Fruit fly (Drosophila melanogaster) whole organism, embryonic: ENCODE measurements around the gene CG14694.

Experiments
- Ada2b ChIP-seq: fragments of 200-800 bp; sonication (Bioruptor generic); IDR thresholded peaks from 2 replicates; pipeline ENCODE4 v1.3.6; 2022; ENCODE audit warnings: missing biosample characterization, missing genetic modification characterization
- CG11695 ChIP-seq: fragments of 200-800 bp; sonication (Bioruptor generic); IDR thresholded peaks from 3 replicates; pipeline ENCODE4 v1.3.6; 2022; ENCODE audit warnings: missing biosample characterization, missing genetic modification characterization
- CG13287 ChIP-seq: fragments of 200-800 bp; sonication (Bioruptor generic); IDR thresholded peaks from 2 replicates; pipeline ENCODE4 v1.3.6; 2022; ENCODE audit warnings: missing biosample characterization, missing genetic modification characterization; ENCODE audit not compliant: partially characterized antibody
- CG13624 ChIP-seq: fragments of 200-800 bp; sonication (Bioruptor generic); optimal IDR thresholded peaks from 2 replicates; lab custom pipeline; 2016; ENCODE audit warnings: missing biosample characterization, missing genetic modification characterization
- CG14050 ChIP-seq: fragments of 200-800 bp; sonication (Bioruptor generic); IDR thresholded peaks from 3 replicates; pipeline ENCODE4 v1.3.6; 2022; ENCODE audit warnings: missing biosample characterization, missing genetic modification characterization
- CG15073 ChIP-seq: fragments of 200-800 bp; sonication (Bioruptor generic); optimal IDR thresholded peaks from 2 replicates; lab custom pipeline; 2016; ENCODE audit warnings: missing biosample characterization, missing genetic modification characterization
- CG2202 ChIP-seq: fragments of 200-800 bp; sonication (Bioruptor generic); optimal IDR thresholded peaks from 2 replicates; lab custom pipeline; 2018; ENCODE audit warnings: missing biosample characterization, mild to moderate bottlenecking, missing genetic modification characterization
- CG2875 ChIP-seq: fragments of 200-800 bp; sonication (Bioruptor generic); optimal IDR thresholded peaks from 2 replicates; lab custom pipeline; 2017; ENCODE audit warnings: missing biosample characterization, mild to moderate bottlenecking, missing genetic modification characterization, missing genetic modification reagents
- CG33213 ChIP-seq: fragments of 200-800 bp; sonication (Bioruptor generic); optimal IDR thresholded peaks from 3 replicates; lab custom pipeline; 2016; ENCODE audit warnings: missing biosample characterization, missing genetic modification characterization
- CG3407 ChIP-seq: fragments of 200-800 bp; sonication (Bioruptor generic); optimal IDR thresholded peaks from 2 replicates; lab custom pipeline; 2018; ENCODE audit warnings: missing biosample characterization, mild to moderate bottlenecking, missing genetic modification characterization
- CG34224 ChIP-seq: fragments of 200-800 bp; sonication (Bioruptor generic); IDR thresholded peaks from 3 replicates; pipeline ENCODE4 v1.3.6; 2022; ENCODE audit warnings: missing biosample characterization, missing genetic modification characterization; ENCODE audit not compliant: partially characterized antibody
- CG4328 ChIP-seq: fragments of 200-800 bp; sonication (Bioruptor generic); optimal IDR thresholded peaks from 3 replicates; lab custom pipeline; 2017; ENCODE audit warnings: missing biosample characterization, missing genetic modification reagents, missing genetic modification characterization
- CG6683 ChIP-seq: fragments of 200-800 bp; sonication (Bioruptor generic); optimal IDR thresholded peaks from 2 replicates; lab custom pipeline; 2017; ENCODE audit warnings: missing biosample characterization, mild to moderate bottlenecking, missing genetic modification characterization, missing genetic modification reagents
- CG6854 ChIP-seq: fragments of 200-800 bp; sonication (Bioruptor generic); optimal IDR thresholded peaks from 3 replicates; lab custom pipeline; 2017; ENCODE audit warnings: missing biosample characterization, mild to moderate bottlenecking, missing genetic modification characterization
- CG8478 ChIP-seq: fragments of >200 bp; optimal IDR thresholded peaks from 2 replicates; lab custom pipeline; 2018
- CG9215 ChIP-seq: fragments of 200-800 bp; sonication (Bioruptor generic); IDR thresholded peaks from 2 replicates; pipeline ENCODE4 v1.3.6; 2022; ENCODE audit warnings: missing biosample characterization, missing genetic modification characterization
- CG9437 ChIP-seq: fragments of 200-800 bp; sonication (Bioruptor generic); optimal IDR thresholded peaks from 2 replicates; lab custom pipeline; 2018; ENCODE audit warnings: missing biosample characterization, mild to moderate bottlenecking, missing genetic modification characterization
- CG9609 ChIP-seq: fragments of 200-800 bp; sonication (Bioruptor generic); optimal IDR thresholded peaks from 3 replicates; lab custom pipeline; 2016; ENCODE audit warnings: missing biosample characterization, missing genetic modification characterization
- CG9817 ChIP-seq: fragments of 200-800 bp; sonication (Bioruptor generic); optimal IDR thresholded peaks from 2 replicates; lab custom pipeline; 2018; ENCODE audit warnings: missing biosample characterization, mild to moderate bottlenecking, missing genetic modification characterization, moderate library complexity
- CTCF ChIP-seq: fragments of 200-800 bp; sonication (Bioruptor generic); optimal IDR thresholded peaks from 2 replicates; lab custom pipeline; 2017; ENCODE audit warnings: missing biosample characterization, mild to moderate bottlenecking, missing genetic modification characterization, moderate library complexity
- D19B ChIP-seq: fragments of 200-800 bp; sonication (Bioruptor generic); optimal IDR thresholded peaks from 2 replicates; lab custom pipeline; 2017; ENCODE audit warnings: missing biosample characterization, mild to moderate bottlenecking, missing genetic modification characterization
- Dip3 ChIP-seq: fragments of 200-800 bp; sonication (Bioruptor generic); optimal IDR thresholded peaks from 3 replicates; lab custom pipeline; 2016; ENCODE audit warnings: missing biosample characterization, missing genetic modification characterization
- Eip74EF ChIP-seq, 2 experiments: fragments of 200-800 bp in 1 of 2; fragments of >200 bp in 1 of 2; sonication (Bioruptor generic) in 1 of 2; optimal IDR thresholded peaks; 2 replicates each; lab custom pipeline; 2017 to 2019; ENCODE audit warnings: missing biosample characterization in 2 of 2, missing genetic modification characterization in 2 of 2, mild to moderate bottlenecking in 1 of 2, moderate library complexity in 1 of 2
- Elba2 ChIP-seq: fragments of 200-800 bp; sonication (Bioruptor generic); optimal IDR thresholded peaks from 3 replicates; lab custom pipeline; 2016; ENCODE audit warnings: missing biosample characterization, missing genetic modification characterization
- Ets65A ChIP-seq: fragments of 200-800 bp; sonication (Bioruptor generic); peaks from one replicate; lab custom pipeline; 2016; ENCODE audit warnings: missing biosample characterization, missing genetic modification characterization
- HLH4C ChIP-seq: fragments of 200-800 bp; sonication (Bioruptor generic); IDR thresholded peaks from 3 replicates; pipeline ENCODE4 v1.3.6; 2022; ENCODE audit warnings: missing biosample characterization, missing genetic modification characterization; ENCODE audit not compliant: partially characterized antibody
- Lhr ChIP-seq: fragments of 200-800 bp; sonication (Bioruptor generic); optimal IDR thresholded peaks from 3 replicates; lab custom pipeline; 2017; ENCODE audit warnings: mild to moderate bottlenecking, missing biosample characterization, missing genetic modification reagents, missing genetic modification characterization
- Mrtf ChIP-seq: fragments of 200-800 bp; sonication (Bioruptor generic); IDR thresholded peaks from 3 replicates; pipeline ENCODE4 v1.3.6; 2022; ENCODE audit warnings: missing biosample characterization, missing genetic modification characterization
- Poxn ChIP-seq: fragments of 200-800 bp; sonication (Bioruptor generic); IDR thresholded peaks from 2 replicates; pipeline ENCODE4 v1.3.6; 2022; ENCODE audit warnings: missing biosample characterization, missing genetic modification characterization
- Sry-δ ChIP-seq: fragments of 200-800 bp; sonication (Bioruptor generic); optimal IDR thresholded peaks from 2 replicates; lab custom pipeline; 2016; ENCODE audit warnings: missing biosample characterization, missing genetic modification characterization
- amos ChIP-seq: fragments of 200-800 bp; sonication (Bioruptor generic); IDR thresholded peaks from 2 replicates; pipeline ENCODE4 v1.3.6; 2022; ENCODE audit warnings: missing biosample characterization, missing genetic modification characterization; ENCODE audit not compliant: partially characterized antibody
- bab2 ChIP-seq: fragments of 200-800 bp; sonication (Bioruptor generic); optimal IDR thresholded peaks from 2 replicates; lab custom pipeline; 2016; ENCODE audit warnings: missing biosample characterization, missing genetic modification characterization
- cg ChIP-seq: fragments of 200-800 bp; sonication (Bioruptor generic); optimal IDR thresholded peaks from 3 replicates; lab custom pipeline; 2019; ENCODE audit warnings: missing biosample characterization, mild to moderate bottlenecking, missing genetic modification characterization, moderate library complexity
- chif ChIP-seq, 2 experiments: fragments of 200-800 bp; sonication (Bioruptor generic); optimal IDR thresholded peaks; 3 replicates each; lab custom pipeline; 2016; ENCODE audit warnings: missing biosample characterization in 2 of 2, missing genetic modification characterization in 2 of 2
- eyg ChIP-seq: fragments of 200-800 bp; sonication (Bioruptor generic); optimal IDR thresholded peaks from 3 replicates; lab custom pipeline; 2016; ENCODE audit warnings: missing biosample characterization, missing genetic modification characterization
- gcm ChIP-seq: fragments of 200-800 bp; sonication (Bioruptor generic); optimal IDR thresholded peaks from 2 replicates; lab custom pipeline; 2019; ENCODE audit warnings: missing biosample characterization, mild to moderate bottlenecking, missing genetic modification characterization, moderate library complexity
- gcm2 ChIP-seq: fragments of 200-800 bp; sonication (Bioruptor generic); optimal IDR thresholded peaks from 2 replicates; lab custom pipeline; 2016; ENCODE audit warnings: missing biosample characterization, missing genetic modification characterization
- gsb ChIP-seq: fragments of 200-800 bp; sonication (Bioruptor generic); IDR thresholded peaks from 2 replicates; pipeline ENCODE4 v1.3.6; 2022; ENCODE audit warnings: missing biosample characterization, missing genetic modification characterization
- lab ChIP-seq: fragments of 200-800 bp; sonication (Bioruptor generic); optimal IDR thresholded peaks from 3 replicates; lab custom pipeline; 2017; ENCODE audit warnings: missing biosample characterization, missing genetic modification characterization, mild to moderate bottlenecking, moderate library complexity, missing genetic modification reagents
- nerfin-1 ChIP-seq: fragments of 200-800 bp; sonication (Bioruptor generic); optimal IDR thresholded peaks from 3 replicates; lab custom pipeline; 2019; ENCODE audit warnings: missing biosample characterization, mild to moderate bottlenecking, missing genetic modification characterization, moderate library complexity
- oc ChIP-seq: fragments of 200-800 bp; sonication (Bioruptor generic); optimal IDR thresholded peaks from 2 replicates; lab custom pipeline; 2018; ENCODE audit warnings: missing biosample characterization, mild to moderate bottlenecking, missing genetic modification characterization, moderate library complexity
- odd ChIP-seq: fragments of 200-800 bp; sonication (Bioruptor generic); optimal IDR thresholded peaks from 2 replicates; lab custom pipeline; 2017; ENCODE audit warnings: missing biosample characterization, mild to moderate bottlenecking, missing genetic modification characterization
- phol ChIP-seq: fragments of 200-800 bp; sonication (Bioruptor generic); optimal IDR thresholded peaks from 3 replicates; lab custom pipeline; 2018; ENCODE audit warnings: missing biosample characterization, mild to moderate bottlenecking, missing genetic modification characterization, moderate library complexity
- slbo ChIP-seq: fragments of 200-800 bp; sonication (Bioruptor generic); IDR thresholded peaks from 2 replicates; pipeline ENCODE4 v1.3.6; 2022; ENCODE audit warnings: missing biosample characterization, missing genetic modification characterization
- ssp ChIP-seq: fragments of 200-800 bp; sonication (Bioruptor generic); IDR thresholded peaks from 2 replicates; pipeline ENCODE4 v1.3.6; 2022; ENCODE audit warnings: missing biosample characterization, missing genetic modification characterization
- tio ChIP-seq: fragments of 200-800 bp; sonication (Bioruptor generic); optimal IDR thresholded peaks from 2 replicates; lab custom pipeline; 2017; ENCODE audit warnings: missing biosample characterization, missing genetic modification characterization, inconsistent platforms
- vfl ChIP-seq: fragments of 200-800 bp; sonication (Bioruptor generic); optimal IDR thresholded peaks from 2 replicates; lab custom pipeline; 2016; ENCODE audit warnings: missing biosample characterization, missing genetic modification characterization

CG14694 gene

dm6 chr3R:10826796-10827524 lies 32.7 kb downstream of the CG14694 start, which contains the start of gene Cad86C (continued):
- TF ChIP-seq nerfin-1 (no peak), CG4328 (GFP tag; lab: Kevin White, UChicago) (no peak), CG33213 (no peak), vfl (no peak), CG6854 (peak; percentile 5), Ada2b (GFP tag; lab: Robert Waterston, UW) (no peak), CG8478 (lab: Kevin White, UChicago) (no peak), slbo (GFP tag; lab: Robert Waterston, UW) (no peak), CG9609 (no peak), D19B (GFP tag; lab: Kevin White, UChicago) (peak; percentile 51), chif (GFP tag; optimal IDR thresholded peaks at IDR 0.05; lab: Kevin White, UChicago) (no peak), phol (tag; lab: Kevin White, UChicago) (no peak), CG9437 (no peak), CG15073 (GFP tag; lab: Kevin White, UChicago) (no peak), lab (GFP tag; lab: Kevin White, UChicago) (peak; percentile 21), CG11695 (GFP tag; lab: Robert Waterston, UW) (peak; percentile 38; the same call in 1 of the 3 replicates), Sry-δ (GFP tag; lab: Kevin White, UChicago) (no peak), CG9817 (tag; lab: Kevin White, UChicago) (no peak), gcm (GFP tag; lab: Kevin White, UChicago) (no peak), CG6683 (GFP tag; lab: Kevin White, UChicago) (no peak), CG14050 (GFP tag; lab: Robert Waterston, UW) (no peak), CG2202 (no peak), CG3407 (GFP tag; lab: Kevin White, UChicago) (no peak), Eip74EF (GFP tag; optimal IDR thresholded peaks at IDR 0.05; lab: Kevin White, UChicago) (no peak), Dip3 (GFP tag; lab: Kevin White, UChicago) (no peak), CG13624 (GFP tag; lab: Kevin White, UChicago) (peak; percentile 10), CG2875 (GFP tag; lab: Kevin White, UChicago) (no peak), oc (tag; lab: Kevin White, UChicago) (peak; percentile 3), odd (GFP tag; lab: Kevin White, UChicago) (no peak), gcm2 (no peak), Lhr (no peak), Elba2 (GFP tag; lab: Kevin White, UChicago) (no peak), gsb (GFP tag; lab: Robert Waterston, UW) (no peak), CG9215 (GFP tag; lab: Robert Waterston, UW) (no peak), eyg (peak; percentile 0), ssp (GFP tag; lab: Robert Waterston, UW) (no peak), tio (no peak), CTCF (GFP tag; lab: Kevin White, UChicago) (no peak), amos (peak; percentile 37; the same call in 1 of the 2 replicates), HLH4C (GFP tag; lab: Robert Waterston, UW) (peak; percentile 75), Ets65A (GFP tag; lab: Kevin White, UChicago) (peak; percentile 13), CG34224 (GFP tag; lab: Robert Waterston, UW) (peak; percentile 46), bab2 (GFP tag; lab: Kevin White, UChicago) (no peak), cg (GFP tag; lab: Kevin White, UChicago) (no peak), Poxn (no peak), Mrtf (GFP tag; lab: Robert Waterston, UW) (no peak), CG13287 (peak; percentile 61)
